Worm (Caenorhabditis elegans) whole organism, midembryonic: ENCODE results near the gene fbxa-3.
"Not testable (repeated sequence)": the region's sequence is repeated elsewhere in the genome, so short reads cannot be mapped to it uniquely, and the experiment has no call there.

Experiments
- T22C8.4 ChIP-seq: fragments of 200-800 bp; sonication (Bioruptor generic); IDR thresholded peaks from 2 replicates; pipeline ENCODE4 v1.3.6; 2022; ENCODE audit warnings: missing genetic modification characterization, missing compliant biosample characterization
- ref-1 ChIP-seq: fragments of 200-800 bp; sonication (Bioruptor generic); conservative IDR thresholded peaks from 2 replicates; pipeline ENCODE4 v1.3.6; 2022; ENCODE audit warnings: missing genetic modification reagents, missing genetic modification characterization, missing compliant biosample characterization
- tab-1 ChIP-seq: fragments of 200-800 bp; sonication (Bioruptor generic); IDR thresholded peaks from 2 replicates; pipeline ENCODE4 v1.3.6; 2022; ENCODE audit warnings: missing genetic modification characterization, missing compliant biosample characterization
- ztf-29 ChIP-seq: fragments of 200-800 bp; sonication (Bioruptor generic); IDR thresholded peaks from 2 replicates; pipeline ENCODE4 v1.3.6; 2022; ENCODE audit warnings: missing genetic modification reagents, missing genetic modification characterization, missing compliant biosample characterization

DNA sequence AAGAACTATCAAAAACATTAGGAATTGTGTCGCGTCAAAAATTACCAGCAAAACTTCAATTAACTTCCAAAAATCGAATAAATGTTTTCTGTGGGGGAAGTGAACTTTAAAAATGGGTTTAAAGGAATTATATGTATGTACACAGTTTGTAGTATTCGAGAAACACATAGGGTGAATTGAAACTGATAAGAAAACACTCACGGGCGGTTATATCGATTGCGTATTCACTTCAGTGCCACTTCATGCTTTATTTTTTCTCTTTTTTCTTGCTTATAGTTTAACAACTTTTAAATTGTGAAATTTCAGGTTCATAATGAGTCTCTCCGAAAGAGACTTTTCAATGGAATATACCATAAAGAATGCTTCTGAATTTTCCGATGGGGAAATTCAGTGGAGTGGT is 45.4 kb downstream of the fbxa-3 start, which contains the start of gene F36H5.14:
- not testable (repeated sequence) for TF ChIP-seq ztf-29 (GFP tag; lab: Robert Waterston, UW); ref-1 (GFP tag; lab: Robert Waterston, UW); T22C8.4 (GFP tag; lab: Robert Waterston, UW); tab-1
